Fruit fly (Drosophila melanogaster): ENCODE measurements around the gene CG15646.

dm6 chrX:15620439-15621227 is 50.2 kb downstream of the CG15646 start:
- TF ChIP-seq CG18011 (GFP tag; optimal IDR thresholded peaks at IDR 0.05) (no peak), fd64A (GFP tag; optimal IDR thresholded peaks at IDR 0.05) (no peak), CG12236 (GFP tag; optimal IDR thresholded peaks at IDR 0.05) (no peak)

Data from whole organism, embryonic.